Worm (Caenorhabditis elegans) whole organism, L4 larva: ENCODE data around the gene W08F4.5.

Source experiments
- ceh-82 ChIP-seq: sonication (generic microtip); optimal IDR thresholded peaks from 2 replicates; lab custom pipeline; 2017; ENCODE audit warnings: missing biosample characterization, missing genetic modification characterization
- ces-1 ChIP-seq: fragments of 150-350 bp; sonication (generic microtip); optimal IDR thresholded peaks from 4 replicates; lab custom pipeline; 2014; ENCODE audit warnings: missing biosample characterization, missing genetic modification reagents, missing genetic modification characterization
- unc-62 ChIP-seq, 3 experiments: fragments of 150-350 bp in 1 of 3; sonication (generic microtip); optimal IDR thresholded peaks in 2 of 3; peaks in 1 of 3; 1 replicate in 1 of 3; 2 replicates in 2 of 3; lab custom pipeline; 2014 to 2017; ENCODE audit warnings: missing biosample characterization in 3 of 3, missing genetic modification characterization in 3 of 3, missing genetic modification reagents in 3 of 3, missing genotype in 1 of 3

- TF ChIP-seq unc-62 (GFP tag; optimal IDR thresholded peaks at IDR 0.05 in 1 of 2; lab: Kevin White, UChicago) (no peak), unc-62 (tag; optimal IDR thresholded peaks at IDR 0.05; lab: Kevin White, UChicago) (no peak), ces-1 (GFP tag; lab: Kevin White, UChicago) (no peak), ceh-82 (tag; lab: Kevin White, UChicago) (no peak)
Observed at ce11 chrII:521720-522119, 47.0 kb downstream of the W08F4.5 start.
